Worm (Caenorhabditis elegans) whole organism, L4 larva: ENCODE measurements around the gene H14N18.4.

Experiments used
- daf-12 ChIP-seq: fragments of 150-350 bp; optimal IDR thresholded peaks from 2 replicates; lab custom pipeline; 2014; ENCODE audit warnings: missing biosample characterization, missing genetic modification reagents, missing genetic modification characterization
- fkh-10 ChIP-seq: fragments of 150-350 bp; optimal IDR thresholded peaks from 2 replicates; lab custom pipeline; 2014; ENCODE audit warnings: missing biosample characterization, missing genetic modification reagents, missing genetic modification characterization
- gei-8 ChIP-seq: fragments of 200-800 bp; sonication (Bioruptor generic); optimal IDR thresholded peaks from 2 replicates; lab custom pipeline; 2018; ENCODE audit warnings: mild to moderate bottlenecking, missing genetic modification characterization, missing compliant biosample characterization
- hlh-30 ChIP-seq: sonication (generic microtip); optimal IDR thresholded peaks from 2 replicates; lab custom pipeline; 2017; ENCODE audit warnings: antibody characterized with exemption, mild to moderate bottlenecking, missing genetic modification characterization, missing compliant biosample characterization; ENCODE audit not compliant: insufficient read depth
- lin-39 ChIP-seq: fragments of 150-350 bp; optimal IDR thresholded peaks from 2 replicates; lab custom pipeline; 2014; ENCODE audit warnings: missing biosample characterization, missing genetic modification reagents, missing genetic modification characterization
- lir-3 ChIP-seq: sonication (generic microtip); optimal IDR thresholded peaks from 2 replicates; lab custom pipeline; 2016; ENCODE audit warnings: mild to moderate bottlenecking, missing genetic modification characterization, missing compliant biosample characterization
- nhr-11 ChIP-seq: fragments of 150-350 bp; optimal IDR thresholded peaks from 2 replicates; lab custom pipeline; 2014; ENCODE audit warnings: missing biosample characterization, missing genetic modification characterization
- nhr-77 ChIP-seq: fragments of 150-350 bp; optimal IDR thresholded peaks from 2 replicates; lab custom pipeline; 2014; ENCODE audit warnings: missing biosample characterization, missing genetic modification characterization
- pha-4 ChIP-seq, 2 experiments: fragments of 150-350 bp in 1 of 2; fragments of 200-800 bp in 1 of 2; sonication (Bioruptor generic) in 1 of 2; IDR thresholded peaks in 1 of 2; optimal IDR thresholded peaks in 1 of 2; 2 replicates each; pipeline versions ENCODE4 v1.3.6 to Lab custom; 2014 to 2022; ENCODE audit warnings: missing genetic modification characterization in 2 of 2, missing genetic modification reagents in 2 of 2, missing biosample characterization in 1 of 2, missing compliant biosample characterization in 1 of 2
- zfp-2 ChIP-seq: sonication (generic microtip); optimal IDR thresholded peaks from 2 replicates; lab custom pipeline; 2016; ENCODE audit warnings: mild to moderate bottlenecking, missing genetic modification characterization, missing compliant biosample characterization
- zfp-3 ChIP-seq: fragments of 200-800 bp; sonication (Bioruptor generic); conservative IDR thresholded peaks from 2 replicates; pipeline ENCODE4 v1.3.6; 2022; ENCODE audit warnings: missing genetic modification reagents, missing genetic modification characterization, missing compliant biosample characterization

- no peak for TF ChIP-seq daf-12 (tag; lab: Kevin White, UChicago)
- TF ChIP-seq lin-39 (tag; lab: Kevin White, UChicago) = no peak
- no peak for TF ChIP-seq gei-8
- no peak for TF ChIP-seq pha-4 (GFP tag; IDR thresholded peaks at IDR 0.05; lab: Robert Waterston, UW)
- no peak for TF ChIP-seq pha-4 (tag; optimal IDR thresholded peaks at IDR 0.05; lab: Kevin White, UChicago)
- TF ChIP-seq lir-3 = no peak
- no peak for TF ChIP-seq zfp-2 (tag; lab: Kevin White, UChicago)
- TF ChIP-seq hlh-30 (tag; lab: Kevin White, UChicago) = no peak
- TF ChIP-seq nhr-77 (tag; lab: Kevin White, UChicago) = no peak
- no peak for TF ChIP-seq zfp-3 (GFP tag; lab: Robert Waterston, UW)
- no peak for TF ChIP-seq nhr-11 (tag; lab: Kevin White, UChicago)
- no peak for TF ChIP-seq fkh-10 (GFP tag; lab: Kevin White, UChicago)
Observed at ce11 chrV:8940419-8940818, 11.6 kb upstream of the H14N18.4 start.
